Fruit fly (Drosophila melanogaster): ENCODE results near the gene APC7.
A peak's percentile ranks its signal among the peaks of the same experiment; 100 is the strongest.

The APC7 gene

dm6 chrX:6549428-6550117 lies 47.3 kb upstream of the APC7 start (continued):
- TF ChIP-seq repo (GFP tag; optimal IDR thresholded peaks at IDR 0.05) (peak; percentile 97), HmgD (GFP tag; optimal IDR thresholded peaks at IDR 0.05) (peak; percentile 94), sim (GFP tag; IDR thresholded peaks at IDR 0.05) (peak; percentile 90), Dref (GFP tag; IDR thresholded peaks at IDR 0.05) (peak; percentile 47), Adf1 (GFP tag; IDR thresholded peaks at IDR 0.05) (peak; percentile 99), salm (tag; optimal IDR thresholded peaks at IDR 0.05) (peak; percentile 78), CG7987 (GFP tag; optimal IDR thresholded peaks at IDR 0.05) (peak; percentile 90), Drgx (GFP tag; IDR thresholded peaks at IDR 0.05) (peak; percentile 98), Dll (GFP tag; IDR thresholded peaks at IDR 0.05; ENCODE audit: partially characterized antibody) (no peak), CG6175 (GFP tag; IDR thresholded peaks at IDR 0.05) (peak; percentile 94), ind (GFP tag; optimal IDR thresholded peaks at IDR 0.05) (peak; percentile 98), phol (tag; optimal IDR thresholded peaks at IDR 0.05) (peak; percentile 94), CG33557 (GFP tag; optimal IDR thresholded peaks at IDR 0.05) (peak; percentile 83), da (GFP tag; optimal IDR thresholded peaks at IDR 0.05) (peak; percentile 86), ken (GFP tag; IDR thresholded peaks at IDR 0.05) (peak; percentile 96), CG12299 (tag; optimal IDR thresholded peaks at IDR 0.05) (peak; percentile 88), gsb-n (tag; optimal IDR thresholded peaks at IDR 0.05) (peak; percentile 79), CG2875 (GFP tag; optimal IDR thresholded peaks at IDR 0.05) (peak; percentile 85), CG10431 (GFP tag; optimal IDR thresholded peaks at IDR 0.05) (peak; percentile 59), caup (GFP tag; optimal IDR thresholded peaks at IDR 0.05; ENCODE audit: severe bottlenecking) (peak; percentile 97), ssp (GFP tag; IDR thresholded peaks at IDR 0.05) (peak; percentile 83), dmrt99B (tag; optimal IDR thresholded peaks at IDR 0.05) (peak; percentile 94), Fer2 (tag; optimal IDR thresholded peaks at IDR 0.05) (peak; percentile 94), fd64A (GFP tag; optimal IDR thresholded peaks at IDR 0.05) (peak; percentile 86), cato (GFP tag; optimal IDR thresholded peaks at IDR 0.05; ENCODE audit: borderline replicate concordance) (peak; percentile 88), CG2199 (GFP tag; IDR thresholded peaks at IDR 0.05) (peak; percentile 92), gt (GFP tag; IDR thresholded peaks at IDR 0.05) (peak; percentile 86), D19B (GFP tag; optimal IDR thresholded peaks at IDR 0.05) (peak; percentile 90), tll (GFP tag; optimal IDR thresholded peaks at IDR 0.05) (peak in 1 of 2 experiments; percentile 63), GATAe (GFP tag; conservative IDR thresholded peaks at IDR 0.05) (peak; percentile 79), cas (GFP tag; IDR thresholded peaks at IDR 0.05) (peak; percentile 93), CG13894 (tag; optimal IDR thresholded peaks at IDR 0.05) (peak; percentile 96), Med (GFP tag) (peak; percentile 100), CG13296 (GFP tag; optimal IDR thresholded peaks at IDR 0.05) (peak; percentile 96), bsh (GFP tag; optimal IDR thresholded peaks at IDR 0.05) (peak; percentile 96), Hr3 (GFP tag; optimal IDR thresholded peaks at IDR 0.05) (peak; percentile 86), CG9797 (GFP tag; optimal IDR thresholded peaks at IDR 0.05) (peak; percentile 36), cwo (GFP tag; optimal IDR thresholded peaks at IDR 0.05) (peak; percentile 93), trh (GFP tag; optimal IDR thresholded peaks at IDR 0.05) (peak; percentile 79), crp (GFP tag; optimal IDR thresholded peaks at IDR 0.05) (peak in 1 of 2 experiments; percentile 36), CG14667 (GFP tag; IDR thresholded peaks at IDR 0.05) (peak; percentile 94), H15 (GFP tag; IDR thresholded peaks at IDR 0.05) (peak; percentile 94), CG10274 (GFP tag; optimal IDR thresholded peaks at IDR 0.05) (peak; percentile 91), CG5180 (GFP tag; optimal IDR thresholded peaks at IDR 0.05) (peak; percentile 84), HLH54F (GFP tag; optimal IDR thresholded peaks at IDR 0.05) (peak; percentile 96), aop (GFP tag; IDR thresholded peaks at IDR 0.05) (peak; percentile 88), Dp (GFP tag; optimal IDR thresholded peaks at IDR 0.05) (no peak), CG17802 (tag; optimal IDR thresholded peaks at IDR 0.05) (peak; percentile 85)

All from whole organism, embryonic.